Fruit fly (Drosophila melanogaster) whole organism, wandering third instar larva: Measurements from ENCODE around the gene D2hgdh.

Experiments
- Abd-B ChIP-seq: fragments of >200 bp; optimal IDR thresholded peaks from 2 replicates; lab custom pipeline; 2017; ENCODE audit warnings: missing biosample characterization, missing genetic modification characterization
- CG32264 ChIP-seq: fragments of 200-800 bp; sonication (Bioruptor generic); optimal IDR thresholded peaks from 2 replicates; lab custom pipeline; 2016; ENCODE audit warnings: missing biosample characterization, missing genetic modification characterization
- CG9705 ChIP-seq: fragments of 200-800 bp; sonication (Bioruptor generic); optimal IDR thresholded peaks from 2 replicates; lab custom pipeline; 2018; ENCODE audit warnings: missing biosample characterization, mild to moderate bottlenecking, missing genetic modification characterization
- CrebA ChIP-seq: fragments of 200-800 bp; sonication (Bioruptor generic); optimal IDR thresholded peaks from 2 replicates; lab custom pipeline; 2016; ENCODE audit warnings: missing biosample characterization, mild to moderate bottlenecking, missing genetic modification characterization, borderline replicate concordance
- Dfd ChIP-seq: fragments of >200 bp; optimal IDR thresholded peaks from 2 replicates; lab custom pipeline; 2017; ENCODE audit warnings: missing biosample characterization, missing genetic modification characterization
- Dif ChIP-seq: fragments of 200-275, 200-300 bp; sonication (Bioruptor generic); optimal IDR thresholded peaks from 2 replicates; lab custom pipeline; 2018; ENCODE audit warnings: missing biosample characterization, missing genetic modification characterization; ENCODE audit not compliant: partially characterized antibody
- GATAd ChIP-seq: sonication (Bioruptor generic); optimal IDR thresholded peaks from 2 replicates; lab custom pipeline; 2016; ENCODE audit warnings: missing biosample characterization, missing genetic modification characterization
- HLH106 ChIP-seq: fragments of 200-800 bp; optimal IDR thresholded peaks from 3 replicates; lab custom pipeline; 2019; ENCODE audit warnings: missing biosample characterization, mild to moderate bottlenecking, missing genetic modification characterization, moderate library complexity
- Hnf4 ChIP-seq: fragments of 200-800 bp; sonication (Bioruptor generic); optimal IDR thresholded peaks from 2 replicates; lab custom pipeline; 2016; ENCODE audit warnings: missing biosample characterization, mild to moderate bottlenecking, missing genetic modification characterization
- Hr78 ChIP-seq: fragments of >200 bp; optimal IDR thresholded peaks from 2 replicates; lab custom pipeline; 2017; ENCODE audit warnings: missing biosample characterization, missing genetic modification characterization
- Hr83 ChIP-seq: fragments of 200-300 bp; sonication (Bioruptor generic); optimal IDR thresholded peaks from 2 replicates; lab custom pipeline; 2016; ENCODE audit warnings: missing biosample characterization, mild to moderate bottlenecking, missing genetic modification characterization, moderate library complexity; ENCODE audit not compliant: poor library complexity, severe bottlenecking
- Jra ChIP-seq: sonication (Bioruptor generic); optimal IDR thresholded peaks from 2 replicates; lab custom pipeline; 2016; ENCODE audit warnings: missing biosample characterization, missing genetic modification characterization
- Mio ChIP-seq: sonication (Bioruptor generic); optimal IDR thresholded peaks from 2 replicates; lab custom pipeline; 2016; ENCODE audit warnings: missing biosample characterization, missing genetic modification characterization
- Myc ChIP-seq: fragments of >200 bp; optimal IDR thresholded peaks from 2 replicates; lab custom pipeline; 2017
- N ChIP-seq: fragments of >200 bp; optimal IDR thresholded peaks from 2 replicates; lab custom pipeline; 2018; ENCODE audit warnings: missing biosample characterization, missing external identifiers, missing genetic modification characterization
- OdsH ChIP-seq: fragments of 200-800 bp; sonication (Bioruptor generic); optimal IDR thresholded peaks from 2 replicates; lab custom pipeline; 2016; ENCODE audit warnings: missing biosample characterization, mild to moderate bottlenecking, missing genetic modification characterization
- Rel ChIP-seq, 2 experiments: fragments of 200-800 bp; sonication (Bioruptor generic) in 1 of 2; optimal IDR thresholded peaks; 2 replicates in 1 of 2; 3 replicates in 1 of 2; lab custom pipeline; 2016 to 2019; ENCODE audit warnings: mild to moderate bottlenecking in 2 of 2, missing biosample characterization in 2 of 2, missing genetic modification characterization in 2 of 2, moderate library complexity in 1 of 2
- Sp1 ChIP-seq: fragments of 200-800 bp; sonication (Bioruptor generic); optimal IDR thresholded peaks from 3 replicates; lab custom pipeline; 2019; ENCODE audit warnings: missing biosample characterization, mild to moderate bottlenecking, missing genetic modification characterization, moderate library complexity
- Vsx2 ChIP-seq: fragments of 200-300, 225-300 bp; sonication (Bioruptor generic); optimal IDR thresholded peaks from 2 replicates; lab custom pipeline; 2018; ENCODE audit warnings: missing biosample characterization, missing genetic modification characterization; ENCODE audit not compliant: partially characterized antibody
- br ChIP-seq: fragments of 200-800 bp; sonication (Bioruptor generic); optimal IDR thresholded peaks from 2 replicates; lab custom pipeline; 2016; ENCODE audit warnings: missing biosample characterization, missing genetic modification characterization
- brk ChIP-seq: fragments of 200-800 bp; sonication (Bioruptor generic); optimal IDR thresholded peaks from 2 replicates; lab custom pipeline; 2016; ENCODE audit warnings: missing biosample characterization, mild to moderate bottlenecking, missing genetic modification characterization
- dl ChIP-seq, 2 experiments: fragments of 175-275, 200-275 bp in 1 of 2; fragments of 200-275 bp in 1 of 2; sonication (Bioruptor generic); optimal IDR thresholded peaks; lab custom pipeline; 2018; ENCODE audit warnings: mild to moderate bottlenecking in 2 of 2, missing biosample characterization in 2 of 2, missing genetic modification characterization in 2 of 2, moderate library complexity in 2 of 2; ENCODE audit not compliant: partially characterized antibody in 2 of 2, insufficient read depth in 1 of 2
- dmrt93B ChIP-seq: fragments of 200-800 bp; sonication (Bioruptor generic); optimal IDR thresholded peaks from 2 replicates; lab custom pipeline; 2018; ENCODE audit warnings: missing biosample characterization, mild to moderate bottlenecking, missing genetic modification characterization
- dsf ChIP-seq: sonication (Bioruptor generic); optimal IDR thresholded peaks from 2 replicates; lab custom pipeline; 2016; ENCODE audit warnings: missing biosample characterization, missing genetic modification characterization, borderline replicate concordance
- ey ChIP-seq: fragments of 200-800 bp; sonication (Bioruptor generic); optimal IDR thresholded peaks from 2 replicates; lab custom pipeline; 2016; ENCODE audit warnings: missing biosample characterization, missing genetic modification characterization
- foxo ChIP-seq, 2 experiments: fragments of 200-800 bp; sonication (Bioruptor generic); optimal IDR thresholded peaks; 2 replicates in 1 of 2; 3 replicates in 1 of 2; lab custom pipeline; 2016 to 2017; ENCODE audit warnings: missing biosample characterization in 2 of 2, missing genetic modification characterization in 2 of 2
- fru ChIP-seq: fragments of 200-800 bp; sonication (Bioruptor generic); optimal IDR thresholded peaks from 3 replicates; lab custom pipeline; 2016; ENCODE audit warnings: missing biosample characterization, mild to moderate bottlenecking, missing genetic modification characterization
- h ChIP-seq: fragments of 200-800 bp; sonication (Bioruptor generic); optimal IDR thresholded peaks from 3 replicates; lab custom pipeline; 2016; ENCODE audit warnings: missing biosample characterization, mild to moderate bottlenecking, missing genetic modification characterization
- jim ChIP-seq: fragments of 175-275, 200-325 bp; sonication (Bioruptor generic); optimal IDR thresholded peaks from 2 replicates; lab custom pipeline; 2016; ENCODE audit warnings: missing biosample characterization, mild to moderate bottlenecking, missing genetic modification characterization
- lola ChIP-seq: fragments of >200 bp; optimal IDR thresholded peaks from 2 replicates; lab custom pipeline; 2017; ENCODE audit warnings: missing biosample characterization, missing genetic modification characterization
- pan ChIP-seq: fragments of >200 bp; optimal IDR thresholded peaks from 2 replicates; lab custom pipeline; 2017
- psq ChIP-seq: fragments of 200-800 bp; sonication (Bioruptor generic); optimal IDR thresholded peaks from 3 replicates; lab custom pipeline; 2017; ENCODE audit warnings: missing biosample characterization, mild to moderate bottlenecking, missing genetic modification characterization, moderate library complexity
- rgr ChIP-seq: fragments of 200-800 bp; sonication (Bioruptor generic); optimal IDR thresholded peaks from 3 replicates; lab custom pipeline; 2016; ENCODE audit warnings: missing biosample characterization, mild to moderate bottlenecking, missing genetic modification characterization
- sage ChIP-seq: fragments of 200-800 bp; sonication (Bioruptor generic); optimal IDR thresholded peaks from 2 replicates; lab custom pipeline; 2016; ENCODE audit warnings: missing biosample characterization, mild to moderate bottlenecking, missing genetic modification characterization
- sv ChIP-seq: fragments of 200-800 bp; sonication (Bioruptor generic); optimal IDR thresholded peaks from 3 replicates; lab custom pipeline; 2016; ENCODE audit warnings: missing biosample characterization, missing genetic modification characterization
- tai ChIP-seq: sonication (Bioruptor generic); optimal IDR thresholded peaks from 2 replicates; lab custom pipeline; 2016; ENCODE audit warnings: missing biosample characterization, missing genetic modification characterization
- usp ChIP-seq: fragments of >200 bp; optimal IDR thresholded peaks from 2 replicates; lab custom pipeline; 2017; ENCODE audit warnings: missing biosample characterization, missing genetic modification characterization
- woc ChIP-seq: sonication (Bioruptor generic); optimal IDR thresholded peaks from 2 replicates; lab custom pipeline; 2016; ENCODE audit warnings: missing biosample characterization, mild to moderate bottlenecking, missing genetic modification characterization

D2hgdh gene

DNA sequence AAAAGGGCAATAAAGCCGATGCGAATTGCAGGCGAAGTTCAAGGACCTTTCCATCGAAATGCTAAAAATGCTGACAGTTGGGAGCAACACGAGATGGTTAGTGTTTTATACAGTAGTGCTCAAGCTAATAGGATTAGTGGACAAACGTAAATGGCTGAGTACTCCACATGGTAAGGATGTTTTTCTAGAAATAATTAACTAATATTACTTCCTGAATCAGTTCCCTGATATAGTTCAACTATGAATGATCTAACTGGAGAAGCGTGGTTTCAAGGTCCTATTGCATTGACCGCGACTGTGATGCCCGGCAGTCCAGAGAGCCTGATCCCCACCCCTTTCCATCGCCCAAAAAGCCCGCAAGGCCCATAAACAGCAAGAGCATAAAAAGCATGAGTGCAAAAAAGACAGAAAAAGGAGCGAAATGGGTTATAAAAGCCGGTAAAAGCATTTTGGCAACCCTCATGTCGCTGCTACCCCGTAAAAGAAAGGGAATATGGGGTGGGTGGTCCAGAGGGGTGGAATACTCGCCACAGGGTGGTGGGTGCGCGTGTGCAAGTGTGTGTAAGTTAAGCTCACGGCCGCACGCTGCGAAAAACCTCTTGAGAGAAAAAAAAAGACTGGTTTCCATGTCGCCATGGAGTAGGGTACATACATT is 6.9 kb upstream of the D2hgdh start:
- peak; percentile 91 for TF ChIP-seq HLH106
- TF ChIP-seq Sp1: peak; percentile 91
- peak; percentile 87 for TF ChIP-seq sage (GFP tag; lab: Kevin White, UChicago)
- TF ChIP-seq CrebA (GFP tag; lab: Kevin White, UChicago): no peak
- TF ChIP-seq ey (GFP tag; lab: Kevin White, UChicago): peak; percentile 88
- peak; percentile 49 for TF ChIP-seq brk (GFP tag; lab: Kevin White, UChicago)
- no peak for TF ChIP-seq dl (GFP tag; optimal IDR thresholded peaks at IDR 0.05; lab: Kevin White, UChicago; ENCODE audit: insufficient read depth in 1 of 2, partially characterized antibody in 2 of 2)
- TF ChIP-seq Jra (GFP tag; lab: Kevin White, UChicago): peak; percentile 15
- TF ChIP-seq Dfd (GFP tag; lab: Kevin White, UChicago): no peak
- peak; percentile 91 for TF ChIP-seq h (GFP tag; lab: Kevin White, UChicago)
- TF ChIP-seq Abd-B (GFP tag; lab: Kevin White, UChicago): no peak
- TF ChIP-seq woc (GFP tag; lab: Kevin White, UChicago): peak; percentile 84
- TF ChIP-seq rgr: peak; percentile 90
- TF ChIP-seq CG32264 (GFP tag; lab: Kevin White, UChicago): peak; percentile 70
- TF ChIP-seq Mio: peak; percentile 38
- no peak for TF ChIP-seq usp (GFP tag; lab: Kevin White, UChicago)
- no peak for TF ChIP-seq jim (GFP tag; lab: Kevin White, UChicago)
- peak; percentile 89 for TF ChIP-seq Hnf4 (GFP tag; lab: Kevin White, UChicago)
- no peak for TF ChIP-seq Hr83 (GFP tag; lab: Kevin White, UChicago)
- peak; percentile 93 for TF ChIP-seq fru (GFP tag; lab: Kevin White, UChicago)
- no peak for TF ChIP-seq Myc
- TF ChIP-seq tai (GFP tag; lab: Kevin White, UChicago): peak; percentile 71
- TF ChIP-seq GATAd (GFP tag; lab: Kevin White, UChicago): peak; percentile 44
- TF ChIP-seq Hr78: no peak
- no peak for TF ChIP-seq Dif (GFP tag; lab: Kevin White, UChicago)
- no peak for TF ChIP-seq Vsx2
- TF ChIP-seq N (GFP tag; lab: Kevin White, UChicago): no peak
- no peak for TF ChIP-seq pan
- peak; percentile 92 for TF ChIP-seq br
- TF ChIP-seq CG9705 (GFP tag; lab: Kevin White, UChicago): peak; percentile 72
- TF ChIP-seq dsf (GFP tag; lab: Kevin White, UChicago): peak; percentile 46
- peak; percentile 62 for TF ChIP-seq psq (GFP tag; lab: Kevin White, UChicago)
- TF ChIP-seq sv (GFP tag; lab: Kevin White, UChicago): peak; percentile 4
- peak; percentile 75 for TF ChIP-seq dmrt93B (GFP tag; lab: Kevin White, UChicago)
- TF ChIP-seq Rel (GFP tag; optimal IDR thresholded peaks at IDR 0.05; lab: Kevin White, UChicago): peak; percentile 36
- peak; percentile 9 for TF ChIP-seq Rel (tag; optimal IDR thresholded peaks at IDR 0.05; lab: Kevin White, UChicago)
- no peak for TF ChIP-seq lola
- TF ChIP-seq OdsH (GFP tag; lab: Kevin White, UChicago): peak; percentile 87
- peak; percentile 15 to 92 for TF ChIP-seq foxo (GFP tag; optimal IDR thresholded peaks at IDR 0.05; lab: Kevin White, UChicago)

DNA sequence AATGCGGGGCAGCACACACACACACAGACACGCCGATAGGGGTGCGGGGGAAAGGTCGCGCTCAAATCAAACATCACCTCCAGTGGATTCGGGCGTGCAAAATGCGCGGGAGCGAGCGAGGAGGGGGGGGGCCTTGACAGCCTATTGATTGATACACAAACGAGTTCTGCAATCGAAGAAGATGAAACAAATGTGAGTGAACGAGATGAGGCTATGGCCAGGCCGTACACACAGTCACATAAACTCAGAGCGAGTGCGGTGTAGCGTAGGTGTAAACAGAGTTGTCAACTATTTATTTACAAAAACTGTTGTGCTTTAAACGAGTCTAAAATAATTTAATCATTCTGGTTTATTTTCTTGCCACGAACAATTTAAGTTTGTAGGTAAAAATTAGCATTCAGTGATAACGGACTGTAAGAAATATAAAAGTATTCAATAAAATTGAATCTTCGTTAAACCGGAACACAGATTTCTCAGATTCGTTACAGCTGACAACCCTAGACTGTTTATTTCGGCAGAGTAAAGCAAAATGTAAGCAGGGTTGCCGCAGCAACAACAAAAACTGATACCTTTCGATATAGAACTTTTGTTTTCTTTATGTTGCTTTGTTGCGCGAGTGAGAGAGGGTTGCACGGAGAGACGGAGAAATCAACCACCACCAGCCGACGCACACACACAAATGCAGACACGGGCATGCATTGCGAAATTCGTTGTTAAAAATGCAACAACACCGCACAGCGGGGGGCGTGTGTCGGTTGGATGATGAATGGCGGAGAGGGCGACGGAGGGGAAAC is 6.1 kb upstream of the D2hgdh start:
- TF ChIP-seq N (GFP tag; lab: Kevin White, UChicago) (no peak), GATAd (GFP tag; lab: Kevin White, UChicago) (no peak), Vsx2 (peak; percentile 68), pan (no peak), dl (GFP tag; optimal IDR thresholded peaks at IDR 0.05; lab: Kevin White, UChicago; ENCODE audit: insufficient read depth in 1 of 2, partially characterized antibody in 2 of 2) (peak in 1 of 2 experiments; percentile 55), sage (GFP tag; lab: Kevin White, UChicago) (peak; percentile 83), tai (GFP tag; lab: Kevin White, UChicago) (peak; percentile 87), brk (GFP tag; lab: Kevin White, UChicago) (peak; percentile 80), usp (GFP tag; lab: Kevin White, UChicago) (no peak), fru (GFP tag; lab: Kevin White, UChicago) (peak; percentile 94), br (peak; percentile 91), Myc (no peak), Sp1 (peak; percentile 96), dsf (GFP tag; lab: Kevin White, UChicago) (peak; percentile 70), dmrt93B (GFP tag; lab: Kevin White, UChicago) (peak; percentile 93), psq (GFP tag; lab: Kevin White, UChicago) (peak; percentile 89), Dfd (GFP tag; lab: Kevin White, UChicago) (peak; percentile 40), Hr78 (no peak), Abd-B (GFP tag; lab: Kevin White, UChicago) (no peak), Hr83 (GFP tag; lab: Kevin White, UChicago) (peak; percentile 37), CG32264 (GFP tag; lab: Kevin White, UChicago) (peak; percentile 58), Hnf4 (GFP tag; lab: Kevin White, UChicago) (peak; percentile 83), ey (GFP tag; lab: Kevin White, UChicago) (peak; percentile 95), h (GFP tag; lab: Kevin White, UChicago) (peak; percentile 95), Rel (GFP tag; optimal IDR thresholded peaks at IDR 0.05; lab: Kevin White, UChicago) (peak; percentile 64), Rel (tag; optimal IDR thresholded peaks at IDR 0.05; lab: Kevin White, UChicago) (peak; percentile 93), foxo (GFP tag; optimal IDR thresholded peaks at IDR 0.05; lab: Kevin White, UChicago) (peak; percentile 37 to 94), jim (GFP tag; lab: Kevin White, UChicago) (peak; percentile 82), CG9705 (GFP tag; lab: Kevin White, UChicago) (peak; percentile 94), woc (GFP tag; lab: Kevin White, UChicago) (peak; percentile 88), sv (GFP tag; lab: Kevin White, UChicago) (peak; percentile 77), CrebA (GFP tag; lab: Kevin White, UChicago) (peak; percentile 66), Jra (GFP tag; lab: Kevin White, UChicago) (peak; percentile 87), HLH106 (peak; percentile 96), lola (no peak), Dif (GFP tag; lab: Kevin White, UChicago) (peak; percentile 57)
